Worm (Caenorhabditis elegans) whole organism, young adult: ENCODE data around the gene C16A3.2.

ENCODE experiments used
- Y95B8A.8 ChIP-seq: fragments of 200-800 bp; sonication (Bioruptor generic); IDR thresholded peaks from 2 replicates; pipeline ENCODE4 v1.3.6; 2022; ENCODE audit warnings: missing genetic modification reagents, missing genetic modification characterization, missing compliant biosample characterization
- ama-1 ChIP-seq, 3 experiments: fragments of 150-350 bp in 1 of 3; sonication (generic microtip) in 2 of 3; optimal IDR thresholded peaks; 2 replicates each; lab custom pipeline; 2014 to 2018; ENCODE audit warnings: missing biosample characterization in 2 of 3, missing genetic modification characterization in 2 of 3, missing genetic modification reagents in 2 of 3
- dpl-1 ChIP-seq: fragments of 150-350 bp; optimal IDR thresholded peaks from 2 replicates; lab custom pipeline; 2014; ENCODE audit warnings: missing biosample characterization, missing genetic modification reagents, missing genetic modification characterization
- unc-62 ChIP-seq: fragments of 150-350 bp; optimal IDR thresholded peaks from 2 replicates; lab custom pipeline; 2014; ENCODE audit warnings: missing biosample characterization, missing genetic modification reagents, missing genetic modification characterization

DNA sequence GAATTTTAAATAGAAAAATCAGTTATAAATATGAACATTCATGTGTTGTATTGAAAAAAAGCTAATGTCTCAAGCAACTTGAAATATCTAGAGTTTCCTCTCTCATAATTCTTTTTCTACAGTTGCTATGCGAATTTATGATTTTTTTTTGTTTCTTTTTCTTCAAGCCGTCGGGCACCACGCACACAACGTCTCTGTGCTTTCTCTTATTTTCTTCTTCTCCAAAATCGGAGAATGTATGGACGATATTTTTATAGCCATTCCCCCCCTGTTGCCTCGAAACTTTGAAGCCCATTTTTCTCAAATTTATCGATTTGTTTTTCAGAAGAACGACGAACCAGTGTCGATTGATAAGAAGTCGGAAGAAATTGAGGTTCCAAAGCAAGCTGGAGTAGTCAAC is 32.9 kb upstream of the C16A3.2 start:
- no peak for TF ChIP-seq unc-62 (GFP tag; lab: Kevin White, UChicago)
- TF ChIP-seq dpl-1 (GFP tag; lab: Kevin White, UChicago): no peak
- no peak for TF ChIP-seq ama-1 (optimal IDR thresholded peaks at IDR 0.05; lab: Kevin White, UChicago)
- no peak for TF ChIP-seq ama-1 (GFP tag; optimal IDR thresholded peaks at IDR 0.05; lab: Kevin White, UChicago)
- TF ChIP-seq Y95B8A.8 (GFP tag; lab: Robert Waterston, UW): no peak
